Fruit fly (Drosophila melanogaster) whole organism, pupa: Measurements from ENCODE around the gene CG12995.

ENCODE experiments used
- CG17806 ChIP-seq: fragments of 200-800 bp; sonication (Bioruptor generic); optimal IDR thresholded peaks from 2 replicates; lab custom pipeline; 2018; ENCODE audit warnings: missing biosample characterization, mild to moderate bottlenecking, missing genetic modification characterization, moderate library complexity
- CG32121 ChIP-seq: fragments of 200-800 bp; sonication (Bioruptor generic); IDR thresholded peaks from 2 replicates; pipeline ENCODE4 v1.3.6; 2022; ENCODE audit warnings: missing biosample characterization, missing genetic modification characterization
- CG34367 ChIP-seq: fragments of 200-800 bp; sonication (Bioruptor generic); optimal IDR thresholded peaks from 2 replicates; lab custom pipeline; 2018; ENCODE audit warnings: missing biosample characterization, mild to moderate bottlenecking, missing genetic modification characterization
- CG8159 ChIP-seq: fragments of 200-800 bp; sonication (Bioruptor generic); optimal IDR thresholded peaks from 3 replicates; lab custom pipeline; 2018; ENCODE audit warnings: missing biosample characterization, mild to moderate bottlenecking, missing genetic modification characterization, moderate library complexity
- CG8301 ChIP-seq: fragments of 200-800 bp; sonication (Bioruptor generic); optimal IDR thresholded peaks from 2 replicates; lab custom pipeline; 2018; ENCODE audit warnings: missing biosample characterization, mild to moderate bottlenecking, missing genetic modification characterization
- D1 ChIP-seq: fragments of 200-800 bp; sonication (Bioruptor generic); optimal IDR thresholded peaks from 2 replicates; lab custom pipeline; 2018; ENCODE audit warnings: missing biosample characterization, mild to moderate bottlenecking, missing genetic modification characterization, moderate library complexity
- Ets98B ChIP-seq: fragments of 200-800 bp; sonication (Bioruptor generic); IDR thresholded peaks from 2 replicates; pipeline ENCODE4 v1.3.6; 2022; ENCODE audit warnings: missing biosample characterization, missing genetic modification characterization
- Snoo ChIP-seq: fragments of 200-800 bp; sonication (Bioruptor generic); optimal IDR thresholded peaks from 3 replicates; lab custom pipeline; 2017; ENCODE audit warnings: missing biosample characterization, mild to moderate bottlenecking, missing genetic modification characterization, inconsistent platforms
- rn ChIP-seq: fragments of 200-800 bp; sonication (Bioruptor generic); IDR thresholded peaks from 2 replicates; pipeline ENCODE4 v1.3.6; 2022; ENCODE audit warnings: missing biosample characterization, missing genetic modification characterization

- TF ChIP-seq D1 (tag; lab: Kevin White, UChicago): no peak
- no peak for TF ChIP-seq CG32121 (GFP tag; lab: Robert Waterston, UW)
- TF ChIP-seq CG17806 (tag; lab: Kevin White, UChicago): no peak
- TF ChIP-seq rn (GFP tag; lab: Robert Waterston, UW): no peak
- no peak for TF ChIP-seq Ets98B (GFP tag; lab: Robert Waterston, UW)
- no peak for TF ChIP-seq CG34367
- TF ChIP-seq CG8301 (tag; lab: Kevin White, UChicago): no peak
- no peak for TF ChIP-seq Snoo
- TF ChIP-seq CG8159 (tag; lab: Kevin White, UChicago): no peak
These were observed 11.3 kb upstream of the CG12995 start, which contains the start of gene CG5172 for dm6 chrX:17221142-17221541.
